Worm (Caenorhabditis elegans): Measurements from ENCODE around the gene C15B12.4.

DNA sequence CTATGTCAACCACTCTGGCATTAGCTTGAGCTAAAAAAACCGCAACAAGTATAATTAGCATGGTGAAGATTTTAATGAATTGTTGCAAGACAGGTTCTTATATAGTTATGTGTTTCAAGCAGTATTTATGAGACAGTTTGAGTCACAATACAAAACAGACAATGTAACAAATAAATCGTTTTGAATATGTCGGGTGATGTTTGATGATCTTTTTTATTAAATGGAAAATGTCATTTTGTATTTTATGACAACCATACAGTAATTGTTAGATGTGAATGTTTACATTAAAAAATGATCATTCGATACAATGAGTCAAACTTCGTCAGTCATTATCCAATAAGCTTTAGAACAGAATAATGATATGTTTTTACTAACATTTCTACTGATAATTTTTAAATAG lies 30.2 kb downstream of the C15B12.4 start, which contains the start of gene K10C2.7:
- TF ChIP-seq med-1 (GFP tag; optimal IDR thresholded peaks at IDR 0.05; ENCODE audit: insufficient read depth), result no peak
- no peak for TF ChIP-seq flt-1 (GFP tag; IDR thresholded peaks at IDR 0.05)
- TF ChIP-seq cog-1 (tag; optimal IDR thresholded peaks at IDR 0.05), result no peak
- TF ChIP-seq tab-1 (GFP tag; IDR thresholded peaks at IDR 0.05), result no peak
- no peak for TF ChIP-seq ztf-29 (GFP tag; IDR thresholded peaks at IDR 0.05)
